Worm (Caenorhabditis elegans) whole organism, mixed stage, embryonic: Measurements from ENCODE around the gene B0001.2.

Source experiments
- blmp-1 ChIP-seq: fragments of 150-350 bp; optimal IDR thresholded peaks from 2 replicates; lab custom pipeline; 2014; ENCODE audit warnings: missing biosample characterization, missing genetic modification characterization
- ceh-83 ChIP-seq: fragments of 200-800 bp; sonication (Bioruptor generic); optimal IDR thresholded peaks from 2 replicates; lab custom pipeline; 2018; ENCODE audit warnings: mild to moderate bottlenecking, missing genetic modification characterization, missing compliant biosample characterization
- mep-1 ChIP-seq: fragments of 150-350 bp; optimal IDR thresholded peaks from 2 replicates; lab custom pipeline; 2017; ENCODE audit warnings: missing biosample characterization, missing genetic modification reagents, missing genetic modification characterization, inconsistent platforms
- sptf-1 ChIP-seq: sonication (generic microtip); optimal IDR thresholded peaks from 2 replicates; lab custom pipeline; 2017; ENCODE audit warnings: mild to moderate bottlenecking, missing genetic modification characterization, moderate library complexity, missing compliant biosample characterization
- unc-39 ChIP-seq: fragments of 150-350 bp; optimal IDR thresholded peaks from 2 replicates; lab custom pipeline; 2014; ENCODE audit warnings: missing biosample characterization, missing genetic modification characterization
- unc-62 ChIP-seq: fragments of 150-350 bp; optimal IDR thresholded peaks from 2 replicates; lab custom pipeline; 2014; ENCODE audit warnings: missing biosample characterization, missing genetic modification reagents, missing genetic modification characterization

- TF ChIP-seq unc-62 (GFP tag; lab: Kevin White, UChicago) (no peak), ceh-83 (GFP tag; lab: Kevin White, UChicago) (no peak), unc-39 (tag; lab: Kevin White, UChicago) (no peak), mep-1 (tag; lab: Kevin White, UChicago) (no peak), blmp-1 (tag; lab: Kevin White, UChicago) (no peak), sptf-1 (tag; lab: Kevin White, UChicago) (no peak)
Measured at ce11 chrIV:12108984-12109657, 41.7 kb downstream of the B0001.2 start.
